Worm (Caenorhabditis elegans) whole organism, L4 larva: ENCODE results near the gene lipl-7.

Source experiments
- F10B5.3 ChIP-seq: sonication (generic microtip); optimal IDR thresholded peaks from 2 replicates; lab custom pipeline; 2016; ENCODE audit warnings: mild to moderate bottlenecking, missing genetic modification characterization, missing compliant biosample characterization
- F44E2.7 ChIP-seq: fragments of 200-800 bp; sonication (Bioruptor generic); IDR thresholded peaks from 2 replicates; pipeline ENCODE4 v2.1.2; 2022; ENCODE audit warnings: missing genetic modification characterization, missing compliant biosample characterization
- Y48G9A.11 ChIP-seq: fragments of 200-800 bp; sonication (Bioruptor generic); IDR thresholded peaks from 2 replicates; pipeline ENCODE4 v1.3.6; 2022; ENCODE audit warnings: missing genetic modification reagents, missing genetic modification characterization, missing compliant biosample characterization
- Y5F2A.4 ChIP-seq: fragments of 200-800 bp; sonication (Bioruptor generic); optimal IDR thresholded peaks from 2 replicates; lab custom pipeline; 2018; ENCODE audit warnings: mild to moderate bottlenecking, missing genetic modification characterization, missing compliant biosample characterization
- Y75B8A.6 ChIP-seq: fragments of 200-800 bp; sonication (Bioruptor generic); IDR thresholded peaks from 2 replicates; pipeline ENCODE4 v1.3.6; 2022; ENCODE audit warnings: missing genetic modification reagents, missing genetic modification characterization, missing compliant biosample characterization
- aha-1 ChIP-seq: fragments of 150-350 bp; peaks from one replicate; lab custom pipeline; 2014; ENCODE audit warnings: missing biosample characterization, missing genetic modification characterization
- aly-2 ChIP-seq: sonication (generic microtip); optimal IDR thresholded peaks from 2 replicates; lab custom pipeline; 2018; ENCODE audit warnings: missing biosample characterization, missing genetic modification characterization
- arid-1 ChIP-seq: fragments of 200-800 bp; sonication (Bioruptor generic); conservative IDR thresholded peaks from 2 replicates; pipeline ENCODE4 v1.3.6; 2022; ENCODE audit warnings: missing genetic modification reagents, missing genetic modification characterization, missing compliant biosample characterization
- ceh-82 ChIP-seq: sonication (generic microtip); optimal IDR thresholded peaks from 2 replicates; lab custom pipeline; 2017; ENCODE audit warnings: missing biosample characterization, missing genetic modification characterization
- ces-1 ChIP-seq: fragments of 150-350 bp; sonication (generic microtip); optimal IDR thresholded peaks from 4 replicates; lab custom pipeline; 2014; ENCODE audit warnings: missing biosample characterization, missing genetic modification reagents, missing genetic modification characterization
- cey-2 ChIP-seq: sonication (generic microtip); optimal IDR thresholded peaks from 3 replicates; lab custom pipeline; 2017; ENCODE audit warnings: missing genetic modification characterization, mild to moderate bottlenecking, missing compliant biosample characterization, antibody characterized with exemption, borderline replicate concordance; ENCODE audit not compliant: insufficient read depth
- daf-16 ChIP-seq, 3 experiments: sonication (generic microtip); optimal IDR thresholded peaks; 2 replicates each; lab custom pipeline; 2016 to 2017; ENCODE audit warnings: missing genetic modification characterization in 3 of 3, missing genetic modification reagents in 3 of 3, mild to moderate bottlenecking in 2 of 3, missing compliant biosample characterization in 2 of 3, missing biosample characterization in 1 of 3, moderate library complexity in 1 of 3
- daf-8 ChIP-seq: fragments of 200-800 bp; sonication (Bioruptor generic); IDR thresholded peaks from 2 replicates; pipeline ENCODE4 v1.3.6; 2022; ENCODE audit warnings: missing genetic modification characterization, missing compliant biosample characterization
- dmd-6 ChIP-seq: fragments of 200-800 bp; sonication (Bioruptor generic); IDR thresholded peaks from 2 replicates; pipeline ENCODE4 v1.3.6; 2022; ENCODE audit warnings: missing genetic modification reagents, missing genetic modification characterization, missing compliant biosample characterization
- dmd-8 ChIP-seq: fragments of 200-800 bp; sonication (Bioruptor generic); IDR thresholded peaks from 2 replicates; pipeline ENCODE4 v1.3.6; 2022; ENCODE audit warnings: missing genetic modification characterization, missing compliant biosample characterization
- dpl-1 ChIP-seq: fragments of 150-350 bp; optimal IDR thresholded peaks from 2 replicates; lab custom pipeline; 2014; ENCODE audit warnings: missing biosample characterization, missing genetic modification reagents, missing genetic modification characterization
- duxl-1 ChIP-seq: sonication (generic microtip); optimal IDR thresholded peaks from 2 replicates; lab custom pipeline; 2016; ENCODE audit warnings: mild to moderate bottlenecking, missing genetic modification characterization, moderate library complexity, missing compliant biosample characterization; ENCODE audit not compliant: poor library complexity
- dve-1 ChIP-seq: sonication (generic microtip); optimal IDR thresholded peaks from 2 replicates; lab custom pipeline; 2017; ENCODE audit warnings: antibody characterized with exemption, mild to moderate bottlenecking, missing genetic modification characterization, missing compliant biosample characterization; ENCODE audit not compliant: insufficient read depth
- egl-27 ChIP-seq: sonication (generic microtip); optimal IDR thresholded peaks from 3 replicates; lab custom pipeline; 2017; ENCODE audit warnings: missing biosample characterization, missing genetic modification reagents, missing genetic modification characterization
- egl-43 ChIP-seq: fragments of 200-800 bp; sonication (Bioruptor generic); IDR thresholded peaks from 2 replicates; pipeline ENCODE4 v1.3.6; 2022; ENCODE audit warnings: missing genetic modification reagents, missing genetic modification characterization, missing compliant biosample characterization
- fkh-10 ChIP-seq: fragments of 150-350 bp; optimal IDR thresholded peaks from 2 replicates; lab custom pipeline; 2014; ENCODE audit warnings: missing biosample characterization, missing genetic modification reagents, missing genetic modification characterization
- hlh-11 ChIP-seq: fragments of 200-800 bp; sonication (Bioruptor generic); optimal IDR thresholded peaks from 2 replicates; lab custom pipeline; 2018; ENCODE audit warnings: mild to moderate bottlenecking, missing genetic modification characterization, missing compliant biosample characterization
- hlh-30 ChIP-seq: sonication (generic microtip); optimal IDR thresholded peaks from 2 replicates; lab custom pipeline; 2017; ENCODE audit warnings: antibody characterized with exemption, mild to moderate bottlenecking, missing genetic modification characterization, missing compliant biosample characterization; ENCODE audit not compliant: insufficient read depth
- lin-39 ChIP-seq: fragments of 150-350 bp; optimal IDR thresholded peaks from 2 replicates; lab custom pipeline; 2014; ENCODE audit warnings: missing biosample characterization, missing genetic modification reagents, missing genetic modification characterization
- lir-3 ChIP-seq: sonication (generic microtip); optimal IDR thresholded peaks from 2 replicates; lab custom pipeline; 2016; ENCODE audit warnings: mild to moderate bottlenecking, missing genetic modification characterization, missing compliant biosample characterization
- madf-5 ChIP-seq, 2 experiments: fragments of 200-800 bp; sonication (Bioruptor generic); IDR thresholded peaks; 2 replicates each; pipeline ENCODE4 v1.3.6; 2022; ENCODE audit warnings: missing compliant biosample characterization in 2 of 2, missing genetic modification characterization in 2 of 2
- mdl-1 ChIP-seq, 2 experiments: fragments of 150-350 bp in 1 of 2; sonication (generic microtip) in 1 of 2; optimal IDR thresholded peaks; 2 replicates each; lab custom pipeline; 2014 to 2017; ENCODE audit warnings: missing biosample characterization in 2 of 2, missing genetic modification characterization in 2 of 2
- mep-1 ChIP-seq: fragments of 150-350 bp; sonication (generic microtip); optimal IDR thresholded peaks from 3 replicates; lab custom pipeline; 2014; ENCODE audit warnings: missing biosample characterization, missing genetic modification characterization
- mxl-3 ChIP-seq: fragments of 200-800 bp; sonication (Bioruptor generic); optimal IDR thresholded peaks from 2 replicates; lab custom pipeline; 2018; ENCODE audit warnings: mild to moderate bottlenecking, missing genetic modification characterization, missing compliant biosample characterization
- nhr-10 ChIP-seq: fragments of 150-350 bp; optimal IDR thresholded peaks from 2 replicates; lab custom pipeline; 2014; ENCODE audit warnings: missing biosample characterization, missing genetic modification characterization
- nhr-237 ChIP-seq: sonication (generic microtip); optimal IDR thresholded peaks from 2 replicates; lab custom pipeline; 2017; ENCODE audit warnings: missing biosample characterization, missing genetic modification characterization
- nhr-25 ChIP-seq: sonication (generic microtip); optimal IDR thresholded peaks from 2 replicates; lab custom pipeline; 2017; ENCODE audit warnings: missing genetic modification characterization, mild to moderate bottlenecking, missing compliant biosample characterization, antibody characterized with exemption, moderate library complexity, borderline replicate concordance; ENCODE audit not compliant: insufficient read depth
- nhr-28 ChIP-seq: fragments of 150-350 bp; optimal IDR thresholded peaks from 2 replicates; lab custom pipeline; 2014; ENCODE audit warnings: missing biosample characterization, missing genetic modification characterization
- nhr-41 ChIP-seq: fragments of 200-800 bp; sonication (Bioruptor generic); IDR thresholded peaks from 2 replicates; pipeline ENCODE4 v1.3.6; 2022; ENCODE audit warnings: missing genetic modification reagents, missing genetic modification characterization, missing compliant biosample characterization
- nhr-76 ChIP-seq: fragments of 150-350 bp; optimal IDR thresholded peaks from 2 replicates; lab custom pipeline; 2014; ENCODE audit warnings: missing biosample characterization, missing genetic modification characterization
- php-3 ChIP-seq: fragments of 200-800 bp; sonication (Bioruptor generic); IDR thresholded peaks from 2 replicates; pipeline ENCODE4 v1.3.6; 2022; ENCODE audit warnings: missing genetic modification reagents, missing genetic modification characterization, missing compliant biosample characterization
- saeg-2 ChIP-seq: fragments of 200-800 bp; sonication (Bioruptor generic); IDR thresholded peaks from 2 replicates; pipeline ENCODE4 v1.3.6; 2022; ENCODE audit warnings: missing genetic modification reagents, missing genetic modification characterization, missing compliant biosample characterization
- sdz-12 ChIP-seq: fragments of 200-800 bp; sonication (Bioruptor generic); optimal IDR thresholded peaks from 2 replicates; lab custom pipeline; 2018; ENCODE audit warnings: mild to moderate bottlenecking, missing genetic modification characterization, missing compliant biosample characterization
- set-16 ChIP-seq: fragments of 200-800 bp; sonication (Bioruptor generic); IDR thresholded peaks from 2 replicates; pipeline ENCODE4 v1.3.6; 2022; ENCODE audit warnings: missing genetic modification reagents, missing genetic modification characterization, missing compliant biosample characterization
- snpc-1.2 ChIP-seq: fragments of 200-800 bp; sonication (Bioruptor generic); IDR thresholded peaks from 2 replicates; pipeline ENCODE4 v1.3.6; 2022; ENCODE audit warnings: missing genetic modification reagents, missing genetic modification characterization, missing compliant biosample characterization
- snpc-4 ChIP-seq: fragments of 150-350 bp; optimal IDR thresholded peaks from 2 replicates; lab custom pipeline; 2014; ENCODE audit warnings: missing biosample characterization, missing genetic modification characterization
- tra-1 ChIP-seq: fragments of 200-800 bp; sonication (Bioruptor generic); IDR thresholded peaks from 2 replicates; pipeline ENCODE4 v1.3.6; 2022; ENCODE audit warnings: missing genetic modification reagents, missing genetic modification characterization, missing compliant biosample characterization
- unc-39 ChIP-seq: sonication (generic microtip); optimal IDR thresholded peaks from 2 replicates; lab custom pipeline; 2017; ENCODE audit warnings: missing biosample characterization, missing genetic modification characterization
- unc-62 ChIP-seq, 3 experiments: fragments of 150-350 bp in 1 of 3; sonication (generic microtip); optimal IDR thresholded peaks in 2 of 3; peaks in 1 of 3; 1 replicate in 1 of 3; 2 replicates in 2 of 3; lab custom pipeline; 2014 to 2017; ENCODE audit warnings: missing biosample characterization in 3 of 3, missing genetic modification characterization in 3 of 3, missing genetic modification reagents in 3 of 3, missing genotype in 1 of 3
- vab-7 ChIP-seq: fragments of 200-800 bp; sonication (Bioruptor generic); IDR thresholded peaks from 2 replicates; pipeline ENCODE4 v1.3.6; 2022; ENCODE audit warnings: missing genetic modification reagents, missing genetic modification characterization, missing compliant biosample characterization
- zfp-2 ChIP-seq: sonication (generic microtip); optimal IDR thresholded peaks from 2 replicates; lab custom pipeline; 2016; ENCODE audit warnings: mild to moderate bottlenecking, missing genetic modification characterization, missing compliant biosample characterization
- ztf-11 ChIP-seq: fragments of 150-350 bp; optimal IDR thresholded peaks from 2 replicates; lab custom pipeline; 2014; ENCODE audit warnings: missing biosample characterization, missing genetic modification characterization
- ztf-7 ChIP-seq: fragments of 150-350 bp; optimal IDR thresholded peaks from 2 replicates; lab custom pipeline; 2014; ENCODE audit warnings: missing biosample characterization, missing genetic modification characterization

Gene lipl-7

DNA sequence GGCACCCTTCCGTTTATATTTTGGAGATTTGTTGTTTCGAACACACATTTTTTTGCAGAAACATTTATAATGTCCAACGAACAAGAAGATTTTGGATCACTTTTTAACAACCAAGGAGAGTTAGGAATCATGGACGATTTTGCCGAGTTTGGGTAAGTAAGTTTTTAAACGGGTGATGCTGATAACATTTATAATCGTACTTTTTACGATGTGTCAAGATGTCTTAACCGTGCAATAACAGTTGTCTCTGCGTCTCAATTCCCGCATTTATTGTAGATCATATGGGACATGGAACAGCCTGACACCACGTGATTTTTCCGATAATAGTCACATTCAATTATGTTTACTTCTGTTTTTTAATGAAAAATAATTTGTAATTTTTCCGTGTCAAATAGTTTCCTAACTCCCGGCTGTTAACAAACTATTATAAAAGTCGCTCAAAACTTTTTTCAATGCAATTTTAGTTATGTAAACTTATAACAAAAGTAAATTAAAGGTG, 9.0 kb upstream of the lipl-7 start, which contains the start of gene daf-14 (continued):
- TF ChIP-seq arid-1 (GFP tag; lab: Robert Waterston, UW) (no peak), duxl-1 (tag; lab: Kevin White, UChicago) (peak; percentile 25), tra-1 (GFP tag; lab: Robert Waterston, UW) (no peak), ceh-82 (tag; lab: Kevin White, UChicago) (no peak), dve-1 (tag; lab: Kevin White, UChicago) (peak; percentile 77), nhr-76 (tag; lab: Kevin White, UChicago) (no peak), hlh-11 (peak; percentile 65), nhr-237 (tag; lab: Kevin White, UChicago) (no peak), dmd-6 (GFP tag; lab: Robert Waterston, UW) (peak; percentile 52), aha-1 (peak; percentile 74), php-3 (peak; percentile 49; the same call in 1 of the 2 replicates), dpl-1 (GFP tag; lab: Kevin White, UChicago) (peak; percentile 15), mep-1 (no peak), nhr-10 (no peak), nhr-28 (tag; lab: Kevin White, UChicago) (peak; percentile 50), snpc-4 (tag; lab: Kevin White, UChicago) (no peak), Y5F2A.4 (GFP tag; lab: Kevin White, UChicago) (no peak), ces-1 (no peak), fkh-10 (no peak), hlh-30 (tag; lab: Kevin White, UChicago) (peak; percentile 81)

DNA sequence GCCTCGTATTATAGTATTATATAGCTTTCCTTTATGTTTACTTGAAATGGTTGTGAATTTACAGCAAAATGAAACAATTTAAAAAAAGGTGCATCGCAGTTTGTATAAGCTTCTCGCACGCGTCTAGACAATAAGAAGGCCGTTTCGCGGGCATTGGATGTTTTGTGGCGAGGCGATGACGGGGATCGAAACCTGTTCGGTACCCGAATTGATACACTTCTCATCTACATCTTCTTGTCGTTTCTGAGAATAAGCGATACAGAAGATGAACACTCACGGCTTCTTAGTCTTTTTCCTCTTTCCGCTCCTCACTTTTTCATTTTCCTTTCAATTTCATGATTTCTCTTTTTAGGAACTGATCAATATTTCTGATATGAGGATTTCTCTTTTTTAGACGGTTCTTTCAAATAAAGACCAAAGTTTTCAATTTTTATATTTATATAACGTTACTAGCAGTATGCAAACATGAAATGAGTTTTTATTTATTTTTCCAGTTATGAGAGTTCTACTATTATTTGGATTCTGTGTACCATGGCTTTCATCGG, 4.1 kb upstream of the lipl-7 start, which contains the start of gene F01G10.10:
TSS of gene F01G10.10 (plus strand) at position 495 of the 545 bp plus-strand sequence.
- TF ChIP-seq hlh-11 (peak; percentile 9), nhr-10 (no peak), lir-3 (no peak), lin-39 (no peak), F10B5.3 (no peak), sdz-12 (GFP tag; lab: Kevin White, UChicago) (no peak), zfp-2 (tag; lab: Kevin White, UChicago) (no peak), duxl-1 (tag; lab: Kevin White, UChicago) (no peak), unc-62 (GFP tag; optimal IDR thresholded peaks at IDR 0.05 in 1 of 2; lab: Kevin White, UChicago) (no peak), unc-62 (tag; optimal IDR thresholded peaks at IDR 0.05; lab: Kevin White, UChicago) (no peak), cey-2 (tag; lab: Kevin White, UChicago) (no peak), unc-39 (tag; lab: Kevin White, UChicago) (no peak), nhr-25 (no peak), set-16 (GFP tag; lab: Robert Waterston, UW) (no peak), egl-27 (tag; lab: Kevin White, UChicago) (no peak), snpc-1.2 (no peak), nhr-41 (GFP tag; lab: Robert Waterston, UW) (no peak), Y75B8A.6 (GFP tag; lab: Robert Waterston, UW) (peak; percentile 3; the same call in 1 of the 2 replicates), Y48G9A.11 (GFP tag; lab: Robert Waterston, UW) (0 out of 2 replicates have a peak, but pooled peaks have one; percentile 35), daf-8 (GFP tag; lab: Robert Waterston, UW) (no peak), ztf-7 (tag; lab: Kevin White, UChicago) (no peak), saeg-2 (GFP tag; lab: Robert Waterston, UW) (no peak), madf-5 (GFP tag; IDR thresholded peaks at IDR 0.05; lab: Robert Waterston, UW) (no peak), mep-1 (peak; percentile 40), dmd-8 (GFP tag; lab: Robert Waterston, UW) (0 out of 2 replicates have a peak, but pooled peaks have one; percentile 4), ztf-11 (tag; lab: Kevin White, UChicago) (no peak), egl-43 (peak; percentile 42; the same call in 1 of the 2 replicates), aly-2 (tag; lab: Kevin White, UChicago) (no peak), F44E2.7 (GFP tag; lab: Robert Waterston, UW) (no peak), vab-7 (GFP tag; lab: Robert Waterston, UW) (no peak), mxl-3 (GFP tag; lab: Kevin White, UChicago) (peak; percentile 2), mdl-1 (tag; optimal IDR thresholded peaks at IDR 0.05; lab: Kevin White, UChicago) (peak in 1 of 2 experiments; percentile 16), daf-16 (GFP tag; optimal IDR thresholded peaks at IDR 0.05; lab: Kevin White, UChicago) (no peak), daf-16 (tag; optimal IDR thresholded peaks at IDR 0.05; lab: Kevin White, UChicago) (peak; percentile 12)
